Worm (Caenorhabditis elegans): ENCODE data around the gene nhr-9.

DNA sequence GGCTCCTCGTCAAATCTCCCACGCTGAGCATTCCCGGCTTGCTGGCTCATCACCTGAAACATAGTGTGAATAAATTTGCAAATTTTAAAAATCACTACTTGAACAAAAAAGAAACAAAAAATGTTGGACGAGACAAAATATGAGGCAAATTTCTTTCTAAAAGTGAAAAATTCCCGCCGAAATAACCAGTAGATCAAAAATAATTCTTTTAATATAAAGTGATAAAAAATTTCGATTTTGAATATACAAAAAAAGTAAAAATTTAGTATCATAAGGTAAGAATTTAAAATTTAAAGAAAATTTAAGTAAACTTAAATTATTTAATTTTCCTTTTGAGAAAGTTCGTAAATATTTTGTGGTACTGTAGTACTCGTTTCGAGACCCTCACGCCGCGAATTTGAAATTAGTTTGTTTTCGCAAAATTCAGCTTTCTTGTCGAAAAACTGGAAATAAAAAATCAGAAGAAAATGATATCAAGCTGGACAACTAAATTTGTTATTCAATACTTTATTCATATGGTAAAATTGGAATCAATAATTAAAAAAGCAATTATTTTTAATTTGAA lies 34.6 kb upstream of the nhr-9 start, which contains the start of gene egg-2:
- no peak for TF ChIP-seq dao-5 (tag; optimal IDR thresholded peaks at IDR 0.05)
- no peak for TF ChIP-seq him-1 (tag; optimal IDR thresholded peaks at IDR 0.05)
- TF ChIP-seq W03F9.2 (tag; optimal IDR thresholded peaks at IDR 0.05): no peak
